Comparison of ENCODE assay signal across 3 worm cellular contexts in the genomic region with DNA sequence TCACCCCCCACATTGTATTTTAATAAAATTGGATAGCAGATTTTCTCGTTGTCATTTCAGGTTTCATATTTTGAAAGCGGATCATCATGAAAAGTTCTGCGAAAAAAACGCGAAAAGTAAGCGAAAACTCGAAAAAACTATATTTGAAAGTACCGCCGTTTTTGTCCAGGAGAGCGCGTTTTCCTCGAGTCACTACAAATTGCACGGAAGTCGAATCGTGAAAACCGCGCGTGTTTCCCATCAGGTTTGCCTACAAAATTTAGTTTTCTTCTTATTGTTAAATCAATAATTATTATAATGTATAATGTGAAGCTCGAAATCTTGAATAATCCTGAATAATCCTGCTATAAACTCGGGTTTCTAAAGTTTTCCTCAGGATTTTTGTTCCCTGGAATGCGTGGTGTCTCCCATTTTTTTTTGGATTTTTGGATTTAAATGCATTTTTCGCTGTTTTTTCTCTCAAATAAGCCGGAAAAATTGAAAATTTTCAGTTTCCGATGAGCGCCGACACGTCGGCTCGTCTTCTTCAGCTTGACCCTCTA.
TF ChIP-seq lines count a peak whose summit lies in the region.

A gene (plus strand): TSS at position 492 of the 542 bp plus-strand sequence.

TF ChIP-seq in whole organism, L1 larva, 84 proteins besides CTCF, POLR2A, EP300 and RAD21 (continued from another document and continues in another):
- TF ChIP-seq pqm-1 (tag; optimal IDR thresholded peaks at IDR 0.05; lab: Kevin White, UChicago) (no peak), lin-35 (GFP tag; optimal IDR thresholded peaks at IDR 0.05; lab: Kevin White, UChicago) (peak; percentile 95 to 97), nhr-11 (tag; optimal IDR thresholded peaks at IDR 0.05; lab: Kevin White, UChicago) (no peak), lir-3 (tag; optimal IDR thresholded peaks at IDR 0.05; lab: Kevin White, UChicago; ENCODE audit: poor library complexity) (peak; percentile 84), pag-3 (tag; optimal IDR thresholded peaks at IDR 0.05; lab: Kevin White, UChicago; ENCODE audit: borderline replicate concordance, insufficient read depth) (no peak), hlh-4 (tag; optimal IDR thresholded peaks at IDR 0.05; lab: Kevin White, UChicago) (peak; percentile 69), ceh-88 (GFP tag; IDR thresholded peaks at IDR 0.05; lab: Robert Waterston, UW) (peak; percentile 86), zip-4 (GFP tag; optimal IDR thresholded peaks at IDR 0.05; lab: Kevin White, UChicago) (peak; percentile 61), nhr-71 (tag; optimal IDR thresholded peaks at IDR 0.05; lab: Kevin White, UChicago) (peak; percentile 93), aly-2 (tag; optimal IDR thresholded peaks at IDR 0.05; lab: Kevin White, UChicago) (peak; percentile 52), unc-86 (tag; optimal IDR thresholded peaks at IDR 0.05; lab: Kevin White, UChicago) (peak; percentile 82), mef-2 (tag; optimal IDR thresholded peaks at IDR 0.05; lab: Kevin White, UChicago) (no peak), egl-27 (tag; optimal IDR thresholded peaks at IDR 0.05; lab: Kevin White, UChicago) (peak in 1 of 2 experiments; percentile 12), dsc-1 (tag; optimal IDR thresholded peaks at IDR 0.05; lab: Kevin White, UChicago) (peak; percentile 86), ama-1 (optimal IDR thresholded peaks at IDR 0.05; lab: Kevin White, UChicago) (peak; percentile 86), aha-1 (tag; optimal IDR thresholded peaks at IDR 0.05; lab: Kevin White, UChicago) (peak; percentile 23), unc-98 (GFP tag; IDR thresholded peaks at IDR 0.05; lab: Robert Waterston, UW) (peak; percentile 87), nhr-90 (tag; optimal IDR thresholded peaks at IDR 0.05; lab: Kevin White, UChicago; ENCODE audit: poor library complexity) (peak; percentile 94), unc-130 (tag; optimal IDR thresholded peaks at IDR 0.05; lab: Kevin White, UChicago) (no peak), zag-1 (tag; optimal IDR thresholded peaks at IDR 0.05; lab: Kevin White, UChicago) (peak; percentile 43), rnt-1 (tag; optimal IDR thresholded peaks at IDR 0.05; lab: Kevin White, UChicago) (peak; percentile 88), ceh-63 (GFP tag; optimal IDR thresholded peaks at IDR 0.05; lab: Kevin White, UChicago) (no peak), ces-1 (GFP tag; optimal IDR thresholded peaks at IDR 0.05; lab: Kevin White, UChicago) (no peak), vab-15 (tag; optimal IDR thresholded peaks at IDR 0.05; lab: Kevin White, UChicago) (peak; percentile 48), lsy-2 (tag; optimal IDR thresholded peaks at IDR 0.05; lab: Kevin White, UChicago) (peak; percentile 74 to 84), tlp-1 (tag; optimal IDR thresholded peaks at IDR 0.05; lab: Kevin White, UChicago) (no peak), F16B12.6 (tag; optimal IDR thresholded peaks at IDR 0.05; lab: Kevin White, UChicago) (no peak), irx-1 (tag; optimal IDR thresholded peaks at IDR 0.05; lab: Kevin White, UChicago) (peak; percentile 87), lin-13 (GFP tag; optimal IDR thresholded peaks at IDR 0.05; lab: Kevin White, UChicago) (peak; percentile 9), fkh-4 (tag; optimal IDR thresholded peaks at IDR 0.05; lab: Kevin White, UChicago; ENCODE audit: borderline replicate concordance) (peak; percentile 79), ceh-8 (GFP tag; optimal IDR thresholded peaks at IDR 0.05; lab: Kevin White, UChicago) (peak; percentile 84), nhr-237 (tag; optimal IDR thresholded peaks at IDR 0.05; lab: Kevin White, UChicago) (peak; percentile 50), nhr-20 (tag; optimal IDR thresholded peaks at IDR 0.05; lab: Kevin White, UChicago) (peak; percentile 88), nhr-77 (tag; optimal IDR thresholded peaks at IDR 0.05; lab: Kevin White, UChicago) (peak; percentile 70), grh-1 (GFP tag; IDR thresholded peaks at IDR 0.05; lab: Robert Waterston, UW) (peak; percentile 74), fkh-10 (GFP tag; optimal IDR thresholded peaks at IDR 0.05; lab: Kevin White, UChicago) (no peak), egl-13 (tag; optimal IDR thresholded peaks at IDR 0.05; lab: Kevin White, UChicago) (peak; percentile 80), sptf-1 (tag; optimal IDR thresholded peaks at IDR 0.05; lab: Kevin White, UChicago) (no peak), pax-3 (tag; optimal IDR thresholded peaks at IDR 0.05; lab: Kevin White, UChicago) (peak; percentile 97), ceh-82 (tag; optimal IDR thresholded peaks at IDR 0.05; lab: Kevin White, UChicago) (peak; percentile 6 to 56 (median 32)), swsn-7 (tag; optimal IDR thresholded peaks at IDR 0.05; lab: Kevin White, UChicago) (peak; percentile 83)

TF ChIP-seq in whole organism, L3 larva, 47 proteins besides CTCF, POLR2A, EP300 and RAD21 (continued from another document):
- TF ChIP-seq hmg-11 (tag; optimal IDR thresholded peaks at IDR 0.05; lab: Kevin White, UChicago), result peak; percentile 61
- no peak for TF ChIP-seq ceh-9 (tag; optimal IDR thresholded peaks at IDR 0.05; lab: Kevin White, UChicago)
- TF ChIP-seq pha-4 (tag; optimal IDR thresholded peaks at IDR 0.05; lab: Kevin White, UChicago), result peak; percentile 78
- TF ChIP-seq unc-39 (tag; optimal IDR thresholded peaks at IDR 0.05; lab: Kevin White, UChicago), result no peak
- TF ChIP-seq nhr-67 (tag; optimal IDR thresholded peaks at IDR 0.05; lab: Kevin White, UChicago), result no peak
- peak; percentile 60 for TF ChIP-seq skn-1 (tag; optimal IDR thresholded peaks at IDR 0.05; lab: Kevin White, UChicago)
- peak; percentile 82 for TF ChIP-seq ama-1 (optimal IDR thresholded peaks at IDR 0.05; lab: Kevin White, UChicago)
- no peak for TF ChIP-seq nhr-43 (tag; optimal IDR thresholded peaks at IDR 0.05; lab: Kevin White, UChicago; ENCODE audit: poor library complexity, severe bottlenecking)
- TF ChIP-seq lsy-12 (tag; optimal IDR thresholded peaks at IDR 0.05; lab: Kevin White, UChicago), result peak; percentile 70
- peak; percentile 68 for TF ChIP-seq nfya-1 (tag; optimal IDR thresholded peaks at IDR 0.05; lab: Kevin White, UChicago; ENCODE audit: insufficient read depth)
- no peak for TF ChIP-seq ZK546.5 (tag; optimal IDR thresholded peaks at IDR 0.05; lab: Kevin White, UChicago)
- no peak for TF ChIP-seq egl-27 (tag; optimal IDR thresholded peaks at IDR 0.05; lab: Kevin White, UChicago)
- no peak for TF ChIP-seq unc-62 (GFP tag; optimal IDR thresholded peaks at IDR 0.05; lab: Kevin White, UChicago)
- TF ChIP-seq jun-1 (tag; optimal IDR thresholded peaks at IDR 0.05; lab: Kevin White, UChicago), result peak; percentile 54
- TF ChIP-seq ceh-28 (tag; optimal IDR thresholded peaks at IDR 0.05; lab: Kevin White, UChicago), result peak; percentile 45
- no peak for TF ChIP-seq fkh-2 (tag; optimal IDR thresholded peaks at IDR 0.05; lab: Kevin White, UChicago)
- peak; percentile 66 for TF ChIP-seq R02D3.7 (tag; optimal IDR thresholded peaks at IDR 0.05; lab: Kevin White, UChicago)
- TF ChIP-seq daf-12 (tag; optimal IDR thresholded peaks at IDR 0.05; lab: Kevin White, UChicago), result no peak
- TF ChIP-seq fos-1 (tag; optimal IDR thresholded peaks at IDR 0.05; lab: Kevin White, UChicago), result no peak
- TF ChIP-seq lin-39 (tag; optimal IDR thresholded peaks at IDR 0.05; lab: Kevin White, UChicago), result peak; percentile 44
- no peak for TF ChIP-seq nhr-28 (tag; optimal IDR thresholded peaks at IDR 0.05; lab: Kevin White, UChicago)
- TF ChIP-seq elt-1 (tag; optimal IDR thresholded peaks at IDR 0.05; lab: Kevin White, UChicago), result no peak
- no peak for TF ChIP-seq eor-1 (tag; optimal IDR thresholded peaks at IDR 0.05; lab: Kevin White, UChicago)
- TF ChIP-seq mml-1 (tag; optimal IDR thresholded peaks at IDR 0.05; lab: Kevin White, UChicago), result no peak
- TF ChIP-seq sea-2 (GFP tag; optimal IDR thresholded peaks at IDR 0.05; lab: Kevin White, UChicago), result no peak
- no peak for TF ChIP-seq nhr-76 (tag; optimal IDR thresholded peaks at IDR 0.05; lab: Kevin White, UChicago)
- no peak for TF ChIP-seq ztf-11 (tag; optimal IDR thresholded peaks at IDR 0.05; lab: Kevin White, UChicago)
- TF ChIP-seq nhr-25 (tag; optimal IDR thresholded peaks at IDR 0.05; lab: Kevin White, UChicago), result peak; percentile 20
- TF ChIP-seq egl-5 (tag; optimal IDR thresholded peaks at IDR 0.05; lab: Kevin White, UChicago), result peak; percentile 50

TF ChIP-seq in whole organism, young adult, 124 proteins besides CTCF, POLR2A, EP300 and RAD21 (continued from another document and continues in another):
- no peak for TF ChIP-seq snpc-4 (GFP tag; optimal IDR thresholded peaks at IDR 0.05; lab: Kevin White, UChicago)
- peak in 2 of 4 experiments; percentile 48 to 67 for TF ChIP-seq snpc-4 (tag; optimal IDR thresholded peaks at IDR 0.05; lab: Kevin White, UChicago)
- peak; percentile 69 for TF ChIP-seq attf-3 (GFP tag; conservative IDR thresholded peaks at IDR 0.05; lab: Robert Waterston, UW)
- peak; percentile 61 for TF ChIP-seq dpl-1 (GFP tag; optimal IDR thresholded peaks at IDR 0.05; lab: Kevin White, UChicago)
- peak; percentile 50 for TF ChIP-seq tlf-1 (GFP tag; optimal IDR thresholded peaks at IDR 0.05; lab: Kevin White, UChicago)
- peak; percentile 79 for TF ChIP-seq zim-3 (tag; optimal IDR thresholded peaks at IDR 0.05; lab: Kevin White, UChicago)
- TF ChIP-seq die-1 (tag; optimal IDR thresholded peaks at IDR 0.05; lab: Kevin White, UChicago), result no peak
- TF ChIP-seq bed-2 (GFP tag; IDR thresholded peaks at IDR 0.05; lab: Robert Waterston, UW), result peak; percentile 54; the same call in 1 of the 2 replicates
- peak; percentile 57 for TF ChIP-seq ztf-18 (tag; optimal IDR thresholded peaks at IDR 0.05; lab: Kevin White, UChicago)
- peak; percentile 76 for TF ChIP-seq hrde-1 (tag; optimal IDR thresholded peaks at IDR 0.05; lab: Kevin White, UChicago; ENCODE audit: borderline replicate concordance)
- TF ChIP-seq B0035.1 (tag; optimal IDR thresholded peaks at IDR 0.05; lab: Kevin White, UChicago), result peak; percentile 43
- TF ChIP-seq T26A5.8 (tag; optimal IDR thresholded peaks at IDR 0.05; lab: Kevin White, UChicago), result no peak
- TF ChIP-seq F10E7.11 (tag; optimal IDR thresholded peaks at IDR 0.05; lab: Kevin White, UChicago), result peak; percentile 72
- peak; percentile 11 for TF ChIP-seq ztf-26 (tag; optimal IDR thresholded peaks at IDR 0.05; lab: Kevin White, UChicago)
- 0 out of 2 replicates have a peak, but pooled peaks have one; percentile 19 for TF ChIP-seq Y95B8A.8 (GFP tag; IDR thresholded peaks at IDR 0.05; lab: Robert Waterston, UW)
- no peak for TF ChIP-seq zfh-2 (GFP tag; conservative IDR thresholded peaks at IDR 0.05; lab: Robert Waterston, UW)
- no peak for TF ChIP-seq nfya-2 (GFP tag; IDR thresholded peaks at IDR 0.05; lab: Robert Waterston, UW)
- no peak for TF ChIP-seq hsf-1 (GFP tag; IDR thresholded peaks at IDR 0.05; lab: Robert Waterston, UW)
- TF ChIP-seq F23B12.7 (tag; optimal IDR thresholded peaks at IDR 0.05; lab: Kevin White, UChicago; ENCODE audit: insufficient read depth), result no peak
- TF ChIP-seq K11D2.4 (GFP tag; IDR thresholded peaks at IDR 0.05; lab: Robert Waterston, UW), result peak; percentile 80
- TF ChIP-seq dox-1 (GFP tag; IDR thresholded peaks at IDR 0.05; lab: Robert Waterston, UW), result peak; percentile 82
- peak; percentile 76; the same call in 1 of the 2 replicates for TF ChIP-seq Y53G8AR.9 (GFP tag; conservative IDR thresholded peaks at IDR 0.05; lab: Robert Waterston, UW)
- 0 out of 2 replicates have a peak, but pooled peaks have one; percentile 36 for TF ChIP-seq rcor-1 (GFP tag; IDR thresholded peaks at IDR 0.05; lab: Robert Waterston, UW)
- no peak; the same call in 1 of the 2 replicates for TF ChIP-seq F33H1.4 (GFP tag; IDR thresholded peaks at IDR 0.05; lab: Robert Waterston, UW)
- TF ChIP-seq lin-40 (tag; optimal IDR thresholded peaks at IDR 0.05; lab: Kevin White, UChicago), result peak; percentile 82
- TF ChIP-seq ama-1 (optimal IDR thresholded peaks at IDR 0.05; lab: Kevin White, UChicago), result peak; percentile 58
- peak in 1 of 2 experiments; percentile 63 for TF ChIP-seq ama-1 (GFP tag; optimal IDR thresholded peaks at IDR 0.05; lab: Kevin White, UChicago)
- TF ChIP-seq sea-2 (GFP tag; IDR thresholded peaks at IDR 0.05; lab: Robert Waterston, UW), result no peak
- TF ChIP-seq rpc-1 (optimal IDR thresholded peaks at IDR 0.05; lab: Kevin White, UChicago), result no peak
- no peak for TF ChIP-seq rpc-1 (tag; optimal IDR thresholded peaks at IDR 0.05; lab: Kevin White, UChicago)
- TF ChIP-seq ceh-27 (GFP tag; optimal IDR thresholded peaks at IDR 0.05; lab: Kevin White, UChicago), result peak; percentile 47
- peak; percentile 62 for TF ChIP-seq ccch-3 (GFP tag; optimal IDR thresholded peaks at IDR 0.05; lab: Kevin White, UChicago)
- no peak for TF ChIP-seq F37B4.10 (GFP tag; IDR thresholded peaks at IDR 0.05; lab: Robert Waterston, UW)
- TF ChIP-seq nhr-80 (tag; optimal IDR thresholded peaks at IDR 0.05; lab: Kevin White, UChicago), result no peak
- TF ChIP-seq pbrm-1 (GFP tag; IDR thresholded peaks at IDR 0.05; lab: Robert Waterston, UW), result peak; percentile 55; the same call in 1 of the 2 replicates
- TF ChIP-seq repo-1 (tag; optimal IDR thresholded peaks at IDR 0.05; lab: Kevin White, UChicago), result peak; percentile 65
- peak; percentile 19 for TF ChIP-seq pha-4 (tag; optimal IDR thresholded peaks at IDR 0.05; lab: Kevin White, UChicago)
- peak; percentile 42 for TF ChIP-seq snpc-1.3 (tag; optimal IDR thresholded peaks at IDR 0.05; lab: Kevin White, UChicago; ENCODE audit: insufficient read depth)
- no peak for TF ChIP-seq madf-8 (GFP tag; conservative IDR thresholded peaks at IDR 0.05; lab: Robert Waterston, UW)
- TF ChIP-seq ceh-58 (GFP tag; IDR thresholded peaks at IDR 0.05; lab: Robert Waterston, UW), result no peak
- peak; percentile 56 to 72 for TF ChIP-seq let-607 (tag; optimal IDR thresholded peaks at IDR 0.05; lab: Kevin White, UChicago)
- no peak for TF ChIP-seq dpff-1 (tag; optimal IDR thresholded peaks at IDR 0.05; lab: Kevin White, UChicago)
- peak; percentile 66 for TF ChIP-seq efl-1 (GFP tag; optimal IDR thresholded peaks at IDR 0.05; lab: Kevin White, UChicago)
- no peak for TF ChIP-seq lir-1 (GFP tag; conservative IDR thresholded peaks at IDR 0.05; lab: Robert Waterston, UW)
- peak; percentile 24 for TF ChIP-seq atf-7 (tag; optimal IDR thresholded peaks at IDR 0.05; lab: Kevin White, UChicago)
- peak in 1 of 3 experiments; percentile 86 for TF ChIP-seq lin-35 (GFP tag; optimal IDR thresholded peaks at IDR 0.05; lab: Kevin White, UChicago)
- TF ChIP-seq B0336.3 (GFP tag; IDR thresholded peaks at IDR 0.05; lab: Robert Waterston, UW), result peak; percentile 78
- peak; percentile 30; the same call in 1 of the 2 replicates for TF ChIP-seq ceh-91 (GFP tag; IDR thresholded peaks at IDR 0.05; lab: Robert Waterston, UW)
- no peak for TF ChIP-seq ceh-40 (GFP tag; IDR thresholded peaks at IDR 0.05; lab: Robert Waterston, UW)
- TF ChIP-seq nhr-120 (GFP tag; IDR thresholded peaks at IDR 0.05; lab: Robert Waterston, UW), result no peak
- TF ChIP-seq egrh-3 (GFP tag; IDR thresholded peaks at IDR 0.05; lab: Robert Waterston, UW), result no peak
- TF ChIP-seq unc-130 (GFP tag; optimal IDR thresholded peaks at IDR 0.05; lab: Kevin White, UChicago), result peak; percentile 64
- peak; percentile 92 for TF ChIP-seq lin-54 (GFP tag; optimal IDR thresholded peaks at IDR 0.05; lab: Kevin White, UChicago)
- no peak for TF ChIP-seq aptf-2 (GFP tag; conservative IDR thresholded peaks at IDR 0.05; lab: Robert Waterston, UW)
- no peak for TF ChIP-seq F57C9.4 (tag; optimal IDR thresholded peaks at IDR 0.05; lab: Kevin White, UChicago)
- no peak for TF ChIP-seq ztf-6 (GFP tag; IDR thresholded peaks at IDR 0.05; lab: Robert Waterston, UW)
- 0 out of 2 replicates have a peak, but pooled peaks have one; percentile 20 for TF ChIP-seq D2030.7 (GFP tag; IDR thresholded peaks at IDR 0.05; lab: Robert Waterston, UW)
- no peak for TF ChIP-seq nhr-179 (tag; optimal IDR thresholded peaks at IDR 0.05; lab: Kevin White, UChicago)
- TF ChIP-seq madf-3 (GFP tag; IDR thresholded peaks at IDR 0.05; lab: Robert Waterston, UW), result no peak
- peak; percentile 33 for TF ChIP-seq tbp1 (GFP tag; optimal IDR thresholded peaks at IDR 0.05; lab: Kevin White, UChicago)
- peak; percentile 27 for TF ChIP-seq lsl-1 (GFP tag; optimal IDR thresholded peaks at IDR 0.05; lab: Kevin White, UChicago)
- peak; percentile 97 for TF ChIP-seq ceh-100 (GFP tag; IDR thresholded peaks at IDR 0.05; lab: Robert Waterston, UW)
- TF ChIP-seq nhr-27 (tag; optimal IDR thresholded peaks at IDR 0.05; lab: Kevin White, UChicago), result peak; percentile 21
